Fruit fly (Drosophila melanogaster) whole organism, embryonic: ENCODE results near the gene thoc7.

Experiments used
- Awh ChIP-seq: fragments of 200-800 bp; sonication (Bioruptor generic); IDR thresholded peaks from 2 replicates; pipeline ENCODE4, ENCODE4 v1.3.6; 2022; ENCODE audit warnings: missing biosample characterization, missing genetic modification characterization
- B-H2 ChIP-seq: fragments of 200-800 bp; sonication (Bioruptor generic); optimal IDR thresholded peaks from 2 replicates; lab custom pipeline; 2018; ENCODE audit warnings: missing biosample characterization, mild to moderate bottlenecking, missing genetic modification characterization
- CG10543 ChIP-seq: fragments of 200-800 bp; sonication (Bioruptor generic); optimal IDR thresholded peaks from 3 replicates; lab custom pipeline; 2017; ENCODE audit warnings: missing biosample characterization, mild to moderate bottlenecking, missing genetic modification characterization, moderate library complexity
- CG12219 ChIP-seq: fragments of 200-800 bp; sonication (Bioruptor generic); optimal IDR thresholded peaks from 3 replicates; lab custom pipeline; 2018; ENCODE audit warnings: missing biosample characterization, mild to moderate bottlenecking, missing genetic modification characterization
- CG12391 ChIP-seq: fragments of 200-800 bp; sonication (Bioruptor generic); optimal IDR thresholded peaks from 3 replicates; lab custom pipeline; 2018; ENCODE audit warnings: missing biosample characterization, mild to moderate bottlenecking, missing genetic modification characterization, moderate library complexity
- CG14710 ChIP-seq: fragments of 200-800 bp; sonication (Bioruptor generic); optimal IDR thresholded peaks from 3 replicates; lab custom pipeline; 2019; ENCODE audit warnings: missing biosample characterization, mild to moderate bottlenecking, missing genetic modification characterization, moderate library complexity
- CG1603 ChIP-seq: fragments of 200-800 bp; sonication (Bioruptor generic); optimal IDR thresholded peaks from 2 replicates; lab custom pipeline; 2019; ENCODE audit warnings: missing biosample characterization, mild to moderate bottlenecking, missing genetic modification characterization, moderate library complexity
- CG16813 ChIP-seq: fragments of 200-800 bp; sonication (Bioruptor generic); IDR thresholded peaks from 3 replicates; pipeline ENCODE4 v1.3.6; 2022; ENCODE audit warnings: missing biosample characterization, missing genetic modification characterization; ENCODE audit not compliant: partially characterized antibody
- CG17361 ChIP-seq: fragments of 200-800 bp; sonication (Bioruptor generic); IDR thresholded peaks from 3 replicates; pipeline ENCODE4 v1.3.6; 2022; ENCODE audit warnings: missing biosample characterization, missing genetic modification characterization
- CG18011 ChIP-seq: fragments of 200-800 bp; sonication (Bioruptor generic); optimal IDR thresholded peaks from 2 replicates; lab custom pipeline; 2017; ENCODE audit warnings: missing biosample characterization, missing genetic modification characterization, mild to moderate bottlenecking, moderate library complexity, missing genotype
- CG2120 ChIP-seq: fragments of 200-800 bp; sonication (Bioruptor generic); optimal IDR thresholded peaks from 3 replicates; lab custom pipeline; 2016; ENCODE audit warnings: missing biosample characterization, missing genetic modification characterization
- CG4617 ChIP-seq: fragments of 200-800 bp; sonication (Bioruptor generic); optimal IDR thresholded peaks from 3 replicates; lab custom pipeline; 2016; ENCODE audit warnings: missing biosample characterization, missing genetic modification characterization, borderline replicate concordance
- CG4820 ChIP-seq: fragments of 200-800 bp; sonication (Bioruptor generic); optimal IDR thresholded peaks from 3 replicates; lab custom pipeline; 2016; ENCODE audit warnings: missing biosample characterization, missing genetic modification characterization
- CG8388 ChIP-seq: fragments of 200-800 bp; sonication (Bioruptor generic); optimal IDR thresholded peaks from 2 replicates; lab custom pipeline; 2019; ENCODE audit warnings: missing biosample characterization, mild to moderate bottlenecking, missing genetic modification characterization, moderate library complexity
- CG9437 ChIP-seq: fragments of 200-800 bp; sonication (Bioruptor generic); optimal IDR thresholded peaks from 2 replicates; lab custom pipeline; 2018; ENCODE audit warnings: missing biosample characterization, mild to moderate bottlenecking, missing genetic modification characterization
- CHES-1-like ChIP-seq: fragments of 200-800 bp; sonication (Bioruptor generic); optimal IDR thresholded peaks from 2 replicates; lab custom pipeline; 2016; ENCODE audit warnings: missing biosample characterization, missing genetic modification characterization
- Dp ChIP-seq: fragments of 200-800 bp; sonication (Bioruptor generic); optimal IDR thresholded peaks from 2 replicates; lab custom pipeline; 2018; ENCODE audit warnings: missing biosample characterization, mild to moderate bottlenecking, missing genetic modification characterization, moderate library complexity
- E2f2 ChIP-seq: fragments of 200-800 bp; sonication (Bioruptor generic); IDR thresholded peaks from 2 replicates; pipeline ENCODE4 v1.3.6; 2022; ENCODE audit warnings: missing biosample characterization, missing genetic modification characterization
- Ets65A ChIP-seq: fragments of 200-800 bp; sonication (Bioruptor generic); peaks from one replicate; lab custom pipeline; 2016; ENCODE audit warnings: missing biosample characterization, missing genetic modification characterization
- Ets97D ChIP-seq: fragments of 200-800 bp; sonication (Bioruptor generic); optimal IDR thresholded peaks from 3 replicates; lab custom pipeline; 2016; ENCODE audit warnings: missing biosample characterization, missing genetic modification characterization
- Fer1 ChIP-seq: fragments of 200-800 bp; sonication (Bioruptor generic); optimal IDR thresholded peaks from 2 replicates; lab custom pipeline; 2017; ENCODE audit warnings: missing biosample characterization, mild to moderate bottlenecking, missing genetic modification characterization
- Fer3 ChIP-seq: fragments of 200-800 bp; sonication (Bioruptor generic); optimal IDR thresholded peaks from 2 replicates; lab custom pipeline; 2018; ENCODE audit warnings: missing biosample characterization, mild to moderate bottlenecking, missing genetic modification characterization, moderate library complexity
- Gug ChIP-seq: fragments of 200-800 bp; sonication (Bioruptor generic); IDR thresholded peaks from 4 replicates; pipeline ENCODE4 v1.3.6; 2022; ENCODE audit warnings: missing biosample characterization, missing genetic modification characterization
- HLH4C ChIP-seq: fragments of 200-800 bp; sonication (Bioruptor generic); IDR thresholded peaks from 3 replicates; pipeline ENCODE4 v1.3.6; 2022; ENCODE audit warnings: missing biosample characterization, missing genetic modification characterization; ENCODE audit not compliant: partially characterized antibody
- Hey ChIP-seq: fragments of 200-800 bp; sonication (Bioruptor generic); optimal IDR thresholded peaks from 3 replicates; lab custom pipeline; 2018; ENCODE audit warnings: missing biosample characterization, mild to moderate bottlenecking, missing genetic modification characterization
- NFAT ChIP-seq: fragments of 200-800 bp; sonication (Bioruptor generic); IDR thresholded peaks from 2 replicates; pipeline ENCODE4 v1.3.6; 2022; ENCODE audit warnings: missing biosample characterization, missing genetic modification characterization
- NK7.1 ChIP-seq: fragments of 200-800 bp; sonication (Bioruptor generic); optimal IDR thresholded peaks from 3 replicates; lab custom pipeline; 2016; ENCODE audit warnings: missing biosample characterization, missing genetic modification characterization
- Trl ChIP-seq, 3 experiments: fragments of >200 bp in 2 of 3; fragments of 200-800 bp in 1 of 3; sonication (Bioruptor generic) in 1 of 3; optimal IDR thresholded peaks; 2 replicates in 1 of 3; 3 replicates in 2 of 3; lab custom pipeline; 2016 to 2017; ENCODE audit warnings: missing biosample characterization in 1 of 3, missing genetic modification characterization in 1 of 3
- Xbp1 ChIP-seq: fragments of 200-800 bp; sonication (Bioruptor generic); optimal IDR thresholded peaks from 3 replicates; lab custom pipeline; 2016; ENCODE audit warnings: missing biosample characterization, mild to moderate bottlenecking, missing genetic modification characterization
- YL-1 ChIP-seq: fragments of 200-800 bp; sonication (Bioruptor generic); optimal IDR thresholded peaks from 3 replicates; lab custom pipeline; 2017; ENCODE audit warnings: missing biosample characterization, mild to moderate bottlenecking, missing genetic modification characterization
- ab ChIP-seq: fragments of 200-800 bp; sonication (Bioruptor generic); optimal IDR thresholded peaks from 2 replicates; lab custom pipeline; 2016; ENCODE audit warnings: missing biosample characterization, missing genetic modification characterization
- bsh ChIP-seq, 2 experiments: fragments of 200-800 bp; sonication (Bioruptor generic); optimal IDR thresholded peaks; 2 replicates each; lab custom pipeline; 2017 to 2018; ENCODE audit warnings: mild to moderate bottlenecking in 2 of 2, missing biosample characterization in 2 of 2, missing genetic modification characterization in 2 of 2, moderate library complexity in 1 of 2
- cas ChIP-seq: fragments of 200-800 bp; sonication (Bioruptor generic); IDR thresholded peaks from 2 replicates; pipeline ENCODE4 v1.3.6; 2022; ENCODE audit warnings: missing biosample characterization, missing genetic modification characterization
- ci ChIP-seq: fragments of 200-800 bp; sonication (Bioruptor generic); IDR thresholded peaks from 3 replicates; pipeline ENCODE4 v1.3.6; 2022; ENCODE audit warnings: missing biosample characterization, missing genetic modification characterization
- crp ChIP-seq, 2 experiments: fragments of 200-800 bp; sonication (Bioruptor generic); optimal IDR thresholded peaks; 2 replicates in 1 of 2; 3 replicates in 1 of 2; lab custom pipeline; 2017; ENCODE audit warnings: missing biosample characterization in 2 of 2, missing genetic modification characterization in 2 of 2, mild to moderate bottlenecking in 1 of 2, moderate library complexity in 1 of 2
- da ChIP-seq: fragments of 200-800 bp; sonication (Bioruptor generic); optimal IDR thresholded peaks from 2 replicates; lab custom pipeline; 2016; ENCODE audit warnings: missing biosample characterization, missing genetic modification characterization
- eve ChIP-seq, 2 experiments: fragments of >200 bp; optimal IDR thresholded peaks; 2 replicates each; lab custom pipeline; 2017; ENCODE audit warnings: missing biosample characterization in 2 of 2, missing genetic modification characterization in 2 of 2
- exex ChIP-seq: fragments of 200-800 bp; sonication (Bioruptor generic); optimal IDR thresholded peaks from 4 replicates; lab custom pipeline; 2018; ENCODE audit warnings: missing biosample characterization, mild to moderate bottlenecking, missing genetic modification characterization, moderate library complexity
- lbe ChIP-seq: fragments of 200-800 bp; sonication (Bioruptor generic); optimal IDR thresholded peaks from 2 replicates; lab custom pipeline; 2016; ENCODE audit warnings: missing biosample characterization, mild to moderate bottlenecking, missing genetic modification characterization
- mirr ChIP-seq: fragments of 200-800 bp; sonication (Bioruptor generic); optimal IDR thresholded peaks from 3 replicates; lab custom pipeline; 2018; ENCODE audit warnings: missing biosample characterization, mild to moderate bottlenecking, missing genetic modification characterization
- nom ChIP-seq: fragments of 200-800 bp; sonication (Bioruptor generic); optimal IDR thresholded peaks from 2 replicates; lab custom pipeline; 2017; ENCODE audit warnings: missing biosample characterization, missing genetic modification characterization, mild to moderate bottlenecking, moderate library complexity, missing genetic modification reagents
- pzg ChIP-seq: fragments of 200-800 bp; sonication (Bioruptor generic); optimal IDR thresholded peaks from 3 replicates; lab custom pipeline; 2018; ENCODE audit warnings: missing biosample characterization, mild to moderate bottlenecking, missing genetic modification characterization, moderate library complexity
- ro ChIP-seq: fragments of 200-800 bp; sonication (Bioruptor generic); IDR thresholded peaks from 2 replicates; pipeline ENCODE4 v1.3.6; 2022; ENCODE audit warnings: missing biosample characterization, missing genetic modification characterization
- stwl ChIP-seq: fragments of 200-800 bp; sonication (Bioruptor generic); optimal IDR thresholded peaks from 3 replicates; lab custom pipeline; 2018; ENCODE audit warnings: missing biosample characterization, mild to moderate bottlenecking, missing genetic modification characterization, moderate library complexity
- sug ChIP-seq: fragments of 200-800 bp; optimal IDR thresholded peaks from 2 replicates; lab custom pipeline; 2019; ENCODE audit warnings: missing biosample characterization, mild to moderate bottlenecking, missing genetic modification characterization, moderate library complexity
- tx ChIP-seq: fragments of 200-800 bp; sonication (Bioruptor generic); optimal IDR thresholded peaks from 2 replicates; lab custom pipeline; 2016; ENCODE audit warnings: missing biosample characterization, missing genetic modification characterization
- vfl ChIP-seq: fragments of 200-800 bp; sonication (Bioruptor generic); optimal IDR thresholded peaks from 2 replicates; lab custom pipeline; 2016; ENCODE audit warnings: missing biosample characterization, missing genetic modification characterization

The thoc7 gene

dm6 chr3L:203536-204135 lies 8.9 kb downstream of the thoc7 start, which contains the start of gene NitFhit (continued):
- TF ChIP-seq crp (GFP tag; optimal IDR thresholded peaks at IDR 0.05; lab: Kevin White, UChicago) (peak in 1 of 2 experiments; percentile 73), CHES-1-like (peak; percentile 5), Ets97D (peak; percentile 13), Hey (tag; lab: Kevin White, UChicago) (no peak), Xbp1 (GFP tag; lab: Kevin White, UChicago) (peak; percentile 2), ci (GFP tag; lab: Robert Waterston, UW) (peak; percentile 45; the same call in 1 of the 3 replicates), exex (tag; lab: Kevin White, UChicago) (peak; percentile 8), Trl (optimal IDR thresholded peaks at IDR 0.05; lab: Kevin White, UChicago) (peak in 1 of 2 experiments; percentile 18), Trl (GFP tag; optimal IDR thresholded peaks at IDR 0.05; lab: Kevin White, UChicago) (no peak), pzg (GFP tag; lab: Kevin White, UChicago) (peak; percentile 65), CG2120 (GFP tag; lab: Kevin White, UChicago) (peak; percentile 15), CG18011 (GFP tag; lab: Kevin White, UChicago) (no peak), Dp (GFP tag; lab: Kevin White, UChicago) (peak; percentile 56), YL-1 (GFP tag; lab: Kevin White, UChicago) (peak; percentile 66), NFAT (GFP tag; lab: Robert Waterston, UW) (peak; percentile 45; the same call in 1 of the 2 replicates), CG10543 (GFP tag; lab: Kevin White, UChicago) (peak; percentile 8), Fer1 (GFP tag; lab: Kevin White, UChicago) (peak; percentile 10), CG4820 (GFP tag; lab: Kevin White, UChicago) (peak; percentile 87), CG4617 (GFP tag; lab: Kevin White, UChicago) (peak; percentile 34), HLH4C (GFP tag; lab: Robert Waterston, UW) (no peak), CG14710 (tag; lab: Kevin White, UChicago) (peak; percentile 100), nom (GFP tag; lab: Kevin White, UChicago) (peak; percentile 52), Ets65A (no peak), CG1603 (tag; lab: Kevin White, UChicago) (peak; percentile 75), bsh (GFP tag; optimal IDR thresholded peaks at IDR 0.05; lab: Kevin White, UChicago) (peak in 1 of 2 experiments; percentile 21), B-H2 (peak; percentile 34), mirr (peak; percentile 10), Fer3 (tag; lab: Kevin White, UChicago) (no peak), stwl (tag; lab: Kevin White, UChicago) (peak; percentile 31), sug (tag; lab: Kevin White, UChicago) (peak; percentile 36), vfl (no peak), CG9437 (GFP tag; lab: Kevin White, UChicago) (peak; percentile 96), E2f2 (GFP tag; lab: Robert Waterston, UW) (peak; percentile 54)

- TF ChIP-seq CG16813 (GFP tag; lab: Robert Waterston, UW) = peak; percentile 95
- no peak for TF ChIP-seq ab (GFP tag; lab: Kevin White, UChicago)
- no peak for TF ChIP-seq eve (GFP tag; optimal IDR thresholded peaks at IDR 0.05; lab: Kevin White, UChicago)
- no peak for TF ChIP-seq tx (GFP tag; lab: Kevin White, UChicago)
- no peak for TF ChIP-seq da (GFP tag; lab: Kevin White, UChicago)
- TF ChIP-seq Awh (GFP tag; lab: Robert Waterston, UW) = peak; percentile 75
- no peak for TF ChIP-seq CG12219 (GFP tag; lab: Kevin White, UChicago)
- no peak for TF ChIP-seq NK7.1
- no peak for TF ChIP-seq cas (GFP tag; lab: Robert Waterston, UW)
- peak; percentile 59 for TF ChIP-seq lbe (GFP tag; lab: Kevin White, UChicago)
- TF ChIP-seq CG17361 = peak; percentile 88
- peak; percentile 64 for TF ChIP-seq CG8388 (GFP tag; lab: Kevin White, UChicago)
- TF ChIP-seq Gug (GFP tag; lab: Robert Waterston, UW) = peak; percentile 58; the same call in 3 of the 4 replicates
- peak; percentile 92 for TF ChIP-seq CG12391 (tag; lab: Kevin White, UChicago)
- TF ChIP-seq ro (GFP tag; lab: Robert Waterston, UW) = no peak
Measured at dm6 chr3L:199754-200596, 12.5 kb downstream of the thoc7 start, which contains the start of the genes rno and mri. Gene rno (minus strand): TSS chr3L:199762. Gene mri (plus strand): TSS chr3L:200174.
